Worm (Caenorhabditis elegans) whole organism, young adult: Measurements from ENCODE around the gene C39B5.5.

Experiments used
- F37B4.10 ChIP-seq: fragments of 200-800 bp; sonication (Bioruptor generic); IDR thresholded peaks from 2 replicates; pipeline ENCODE4 v1.3.6; 2022; ENCODE audit warnings: missing genetic modification characterization, missing compliant biosample characterization
- athp-1 ChIP-seq: sonication (generic microtip); optimal IDR thresholded peaks from 2 replicates; lab custom pipeline; 2017; ENCODE audit warnings: mild to moderate bottlenecking, missing genetic modification characterization, missing compliant biosample characterization
- bed-1 ChIP-seq: fragments of 200-800 bp; sonication (Bioruptor generic); IDR thresholded peaks from 2 replicates; pipeline ENCODE4 v1.3.6; 2022; ENCODE audit warnings: missing genetic modification reagents, missing genetic modification characterization, missing compliant biosample characterization
- dpl-1 ChIP-seq: fragments of 150-350 bp; optimal IDR thresholded peaks from 2 replicates; lab custom pipeline; 2014; ENCODE audit warnings: missing biosample characterization, missing genetic modification reagents, missing genetic modification characterization
- lin-40 ChIP-seq: sonication (generic microtip); optimal IDR thresholded peaks from 2 replicates; lab custom pipeline; 2016; ENCODE audit warnings: missing genetic modification characterization, mild to moderate bottlenecking, missing compliant biosample characterization, missing genotype, missing genetic modification reagents

ce11 chrIII:2159152-2159551 is 48.8 kb upstream of the C39B5.5 start:
- TF ChIP-seq F37B4.10 (GFP tag; lab: Robert Waterston, UW) = no peak
- no peak for TF ChIP-seq bed-1 (GFP tag; lab: Robert Waterston, UW)
- no peak for TF ChIP-seq lin-40 (tag; lab: Kevin White, UChicago)
- no peak for TF ChIP-seq dpl-1 (GFP tag; lab: Kevin White, UChicago)
- TF ChIP-seq athp-1 (tag; lab: Kevin White, UChicago) = no peak
